Worm (Caenorhabditis elegans) whole organism, early embryonic: Measurements from ENCODE around the gene nlf-1.

Experiments
- B0310.2 ChIP-seq: sonication (generic microtip); optimal IDR thresholded peaks from 2 replicates; lab custom pipeline; 2016; ENCODE audit warnings: mild to moderate bottlenecking, missing genetic modification characterization, missing compliant biosample characterization
- F13C5.2 ChIP-seq: sonication (generic microtip); optimal IDR thresholded peaks from 2 replicates; lab custom pipeline; 2017; ENCODE audit warnings: mild to moderate bottlenecking, missing genetic modification characterization, inconsistent platforms, missing compliant biosample characterization
- aly-1 ChIP-seq: sonication (generic microtip); optimal IDR thresholded peaks from 2 replicates; lab custom pipeline; 2016; ENCODE audit warnings: missing genetic modification characterization, missing compliant biosample characterization
- ama-1 ChIP-seq: fragments of 150-350 bp; optimal IDR thresholded peaks from 2 replicates; lab custom pipeline; 2014
- ceh-13 ChIP-seq: fragments of 200-800 bp; sonication (Bioruptor generic); optimal IDR thresholded peaks from 2 replicates; lab custom pipeline; 2018; ENCODE audit warnings: mild to moderate bottlenecking, missing genetic modification characterization, missing compliant biosample characterization
- ceh-36 ChIP-seq: sonication (generic microtip); optimal IDR thresholded peaks from 2 replicates; lab custom pipeline; 2016; ENCODE audit warnings: missing genetic modification characterization, inconsistent platforms, missing compliant biosample characterization
- ets-7 ChIP-seq: sonication (generic microtip); optimal IDR thresholded peaks from 2 replicates; lab custom pipeline; 2016; ENCODE audit warnings: missing genotype, missing genetic modification characterization, missing compliant biosample characterization
- flt-1 ChIP-seq: fragments of 200-800 bp; sonication (Bioruptor generic); IDR thresholded peaks from 2 replicates; pipeline ENCODE4 v1.3.6; 2022; ENCODE audit warnings: missing genetic modification characterization, missing compliant biosample characterization
- hmbx-1 ChIP-seq: sonication (generic microtip); optimal IDR thresholded peaks from 2 replicates; lab custom pipeline; 2016; ENCODE audit warnings: mild to moderate bottlenecking, missing genetic modification characterization, missing compliant biosample characterization
- hmg-4 ChIP-seq: fragments of 200-800 bp; sonication (Bioruptor generic); optimal IDR thresholded peaks from 2 replicates; lab custom pipeline; 2018; ENCODE audit warnings: mild to moderate bottlenecking, missing genetic modification characterization, missing compliant biosample characterization
- hnd-1 ChIP-seq: sonication (generic microtip); optimal IDR thresholded peaks from 2 replicates; lab custom pipeline; 2016; ENCODE audit warnings: missing genetic modification characterization, missing compliant biosample characterization
- pes-1 ChIP-seq: fragments of 200-800 bp; sonication (Bioruptor generic); IDR thresholded peaks from 2 replicates; pipeline ENCODE4 v1.3.6; 2022; ENCODE audit warnings: missing genetic modification reagents, missing genetic modification characterization, missing compliant biosample characterization
- scrt-1 ChIP-seq: fragments of 200-800 bp; sonication (Bioruptor generic); IDR thresholded peaks from 2 replicates; pipeline ENCODE4 v1.3.6; 2022; ENCODE audit warnings: missing genetic modification characterization, missing compliant biosample characterization
- sea-1 ChIP-seq: fragments of 200-800 bp; sonication (Bioruptor generic); conservative IDR thresholded peaks from 2 replicates; pipeline ENCODE4 v1.3.6; 2022; ENCODE audit warnings: missing genetic modification characterization, missing compliant biosample characterization
- tbx-11 ChIP-seq: fragments of 200-800 bp; sonication (Bioruptor generic); IDR thresholded peaks from 2 replicates; pipeline ENCODE4 v1.3.6; 2022; ENCODE audit warnings: missing genetic modification characterization, missing compliant biosample characterization
- tbx-37 ChIP-seq: fragments of 200-800 bp; sonication (Bioruptor generic); conservative IDR thresholded peaks from 2 replicates; pipeline ENCODE4 v1.3.6; 2022; ENCODE audit warnings: missing genetic modification reagents, missing genetic modification characterization, missing compliant biosample characterization
- tra-4 ChIP-seq: sonication (generic microtip); optimal IDR thresholded peaks from 2 replicates; lab custom pipeline; 2017; ENCODE audit warnings: missing genetic modification characterization, missing compliant biosample characterization

Gene nlf-1

DNA sequence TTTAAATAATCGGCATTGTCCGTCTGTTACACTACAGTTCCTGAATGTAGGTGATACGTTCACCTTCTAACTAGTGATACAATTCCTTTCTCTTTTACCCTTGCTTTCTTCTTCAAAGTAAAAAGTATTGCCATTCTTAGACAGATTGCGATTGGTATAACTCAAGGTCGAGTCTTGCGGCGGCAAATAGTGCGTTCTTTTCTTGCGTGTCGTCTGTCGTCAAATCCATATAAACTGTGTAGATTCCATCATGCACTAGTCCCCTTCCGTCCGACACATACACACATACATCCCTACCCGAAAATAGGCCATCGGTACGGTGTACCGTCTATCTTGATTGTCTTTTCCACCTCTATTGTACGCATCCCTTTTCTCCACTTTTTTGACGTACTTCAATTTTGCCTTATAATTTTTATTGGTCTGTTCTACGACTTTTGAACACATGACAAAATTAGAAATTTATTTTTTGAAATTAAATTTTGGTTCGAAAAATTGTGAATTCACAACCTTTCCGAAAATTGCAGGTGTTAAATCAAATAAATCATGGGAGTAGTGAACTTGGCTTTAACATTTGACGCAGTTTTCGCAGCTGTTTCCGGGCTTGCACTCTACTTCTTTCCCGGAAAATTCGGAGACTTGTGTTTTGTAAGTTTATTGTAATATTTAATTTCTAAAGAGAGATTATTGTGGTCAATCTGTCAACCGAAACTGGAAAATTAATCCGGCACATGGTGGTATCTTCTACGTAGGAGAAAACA is 36.9 kb downstream of the nlf-1 start, which contains the start of gene C44C1.1:
Gene C44C1.1, plus strand, starts transcription at position 525 of the 758 bp plus-strand sequence.
- no peak for TF ChIP-seq ets-7
- TF ChIP-seq F13C5.2 (tag; lab: Kevin White, UChicago) = no peak
- TF ChIP-seq aly-1 (tag; lab: Kevin White, UChicago) = no peak
- no peak for TF ChIP-seq scrt-1 (GFP tag; lab: Robert Waterston, UW)
- no peak for TF ChIP-seq B0310.2
- TF ChIP-seq ceh-13 (GFP tag; lab: Kevin White, UChicago) = no peak
- TF ChIP-seq tra-4 (tag; lab: Kevin White, UChicago) = no peak

DNA sequence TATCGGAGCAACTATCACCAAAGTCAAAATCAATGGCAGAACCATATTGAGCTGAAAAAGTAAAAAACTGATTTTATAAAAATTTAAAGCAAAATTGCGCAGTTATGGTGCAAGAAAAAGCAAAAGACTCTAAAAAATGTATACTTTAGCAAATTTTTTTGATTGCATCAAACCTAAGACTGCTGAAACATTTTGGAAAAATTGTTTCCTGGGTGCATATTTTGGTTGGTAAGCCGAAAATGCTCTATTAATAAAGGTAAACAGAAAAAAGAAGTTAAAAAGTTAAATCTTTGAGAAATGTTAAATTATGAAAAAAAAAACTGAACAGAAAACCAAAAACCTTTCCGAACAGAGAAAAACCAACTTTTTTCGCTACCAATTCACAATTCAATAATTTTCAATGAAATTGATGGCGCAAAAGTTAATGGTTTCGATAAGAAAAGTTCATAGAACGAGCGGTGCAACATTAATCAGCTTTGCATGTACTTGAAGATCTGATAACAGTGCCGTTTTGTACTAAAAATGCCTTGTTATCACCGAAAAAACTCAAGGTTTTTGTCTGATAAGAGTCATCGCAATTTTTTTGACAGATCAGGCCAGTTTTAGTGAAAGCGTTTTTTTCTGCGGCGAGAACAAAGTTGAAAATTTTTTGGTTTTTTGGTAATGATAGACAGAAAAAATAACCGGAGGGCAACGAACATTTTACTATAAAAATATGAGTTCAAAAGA is 39.2 kb downstream of the nlf-1 start, which contains the start of gene abhd-3.2:
Gene abhd-3.2, minus strand, starts transcription at position 51 of the 729 bp plus-strand sequence.
- no peak for TF ChIP-seq aly-1 (tag; lab: Kevin White, UChicago)
- TF ChIP-seq flt-1 = no peak

DNA sequence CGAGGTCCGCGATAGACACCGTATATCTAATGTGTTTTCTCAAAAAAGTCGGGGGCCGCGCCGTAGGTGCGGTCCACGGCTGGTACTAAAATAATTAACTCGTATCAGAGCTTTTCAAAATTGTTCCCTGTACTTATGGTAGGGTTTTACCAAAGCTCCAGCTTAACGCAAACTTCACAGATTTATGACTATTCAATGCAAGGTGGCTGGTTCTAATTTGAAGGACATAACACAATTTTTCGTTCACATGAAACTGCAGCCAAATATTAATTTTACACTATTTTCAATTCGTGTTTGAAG is 42.2 kb downstream of the nlf-1 start:
- TF ChIP-seq ceh-13 (GFP tag; lab: Kevin White, UChicago) (no peak), aly-1 (tag; lab: Kevin White, UChicago) (no peak), F13C5.2 (tag; lab: Kevin White, UChicago) (no peak), flt-1 (no peak), ceh-36 (tag; lab: Kevin White, UChicago) (no peak), ets-7 (no peak), B0310.2 (no peak), hmbx-1 (tag; lab: Kevin White, UChicago) (no peak), hmg-4 (GFP tag; lab: Kevin White, UChicago) (no peak), ama-1 (lab: Kevin White, UChicago) (no peak), scrt-1 (GFP tag; lab: Robert Waterston, UW) (no peak), tra-4 (tag; lab: Kevin White, UChicago) (no peak), hnd-1 (no peak), pes-1 (GFP tag; lab: Robert Waterston, UW) (no peak), tbx-11 (GFP tag; lab: Robert Waterston, UW) (no peak), tbx-37 (GFP tag; lab: Robert Waterston, UW) (no peak)

DNA sequence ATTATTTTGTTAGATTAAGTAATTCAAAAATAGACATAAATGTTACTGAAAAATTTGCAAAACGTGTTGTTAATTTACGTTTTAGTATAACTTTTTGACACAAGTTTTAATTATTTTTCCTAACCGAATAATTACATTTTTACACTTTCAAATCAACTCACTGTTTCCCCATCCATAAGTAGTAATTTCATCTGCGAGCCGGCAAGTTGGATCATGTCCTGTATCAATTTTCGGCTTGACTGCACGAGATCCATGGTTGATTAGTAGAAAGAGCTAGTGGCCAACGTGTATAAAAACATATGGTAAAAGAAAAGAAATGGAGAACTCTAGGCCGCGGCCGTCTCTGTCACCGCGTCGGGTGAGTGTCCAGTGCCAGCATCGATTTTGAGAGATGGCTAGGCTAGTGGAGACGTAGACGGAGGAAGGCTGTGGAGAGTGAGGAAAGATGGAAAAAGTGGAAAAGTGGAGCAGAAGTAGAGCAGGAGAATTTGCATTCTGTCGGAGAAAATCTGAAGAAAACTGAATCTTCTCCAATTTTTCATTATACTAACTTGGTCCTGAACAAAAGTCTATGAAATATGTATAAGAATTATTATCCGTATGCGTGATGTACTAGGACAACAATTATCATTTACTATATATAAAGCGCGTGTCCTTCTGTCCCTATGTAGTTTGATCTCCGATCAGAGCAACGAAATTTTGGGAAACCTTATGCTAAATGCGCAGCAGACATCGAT is 42.7 kb downstream of the nlf-1 start, which contains the start of gene vps-45:
Gene vps-45, minus strand, starts transcription at position 350 of the 737 bp plus-strand sequence.
- peak; percentile 45 for TF ChIP-seq hmg-4 (GFP tag; lab: Kevin White, UChicago)
- no peak for TF ChIP-seq tbx-11 (GFP tag; lab: Robert Waterston, UW)
- TF ChIP-seq ceh-13 (GFP tag; lab: Kevin White, UChicago) = no peak
- TF ChIP-seq ceh-36 (tag; lab: Kevin White, UChicago) = no peak
- TF ChIP-seq B0310.2 = no peak
- TF ChIP-seq F13C5.2 (tag; lab: Kevin White, UChicago) = peak; percentile 7
- TF ChIP-seq tra-4 (tag; lab: Kevin White, UChicago) = no peak
- no peak for TF ChIP-seq hnd-1
- TF ChIP-seq pes-1 (GFP tag; lab: Robert Waterston, UW) = no peak
- TF ChIP-seq hmbx-1 (tag; lab: Kevin White, UChicago) = no peak
- no peak for TF ChIP-seq scrt-1 (GFP tag; lab: Robert Waterston, UW)
- no peak for TF ChIP-seq tbx-37 (GFP tag; lab: Robert Waterston, UW)
- TF ChIP-seq ama-1 (lab: Kevin White, UChicago) = no peak
- TF ChIP-seq aly-1 (tag; lab: Kevin White, UChicago) = no peak
- no peak for TF ChIP-seq flt-1

DNA sequence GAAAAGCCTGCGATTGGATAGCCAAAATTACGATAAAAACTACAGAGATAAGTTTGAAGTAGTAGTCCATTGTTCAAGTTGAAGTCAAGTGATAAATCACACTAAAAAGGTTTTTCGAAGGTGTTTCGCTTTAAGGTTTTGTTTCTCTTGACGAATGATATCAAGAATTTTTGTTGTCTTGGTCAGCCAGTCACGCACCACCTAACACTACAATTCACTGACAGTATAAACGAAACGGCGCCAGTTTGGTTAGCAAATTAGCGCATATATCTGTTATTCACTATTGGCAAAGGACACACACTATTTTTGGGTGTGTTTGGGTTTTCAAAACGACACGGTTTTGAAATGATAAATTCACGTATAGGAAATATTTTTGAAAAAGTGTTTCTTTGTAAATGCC is 47.3 kb downstream of the nlf-1 start, which contains the start of gene C44C1.6:
Gene C44C1.6, minus strand, starts transcription at position 199 of the 400 bp plus-strand sequence.
- TF ChIP-seq pes-1 (GFP tag; lab: Robert Waterston, UW) (no peak), B0310.2 (no peak), hnd-1 (no peak), ceh-13 (GFP tag; lab: Kevin White, UChicago) (no peak), ceh-36 (tag; lab: Kevin White, UChicago) (no peak), ama-1 (lab: Kevin White, UChicago) (no peak), ets-7 (no peak), tbx-11 (GFP tag; lab: Robert Waterston, UW) (no peak), flt-1 (no peak)

DNA sequence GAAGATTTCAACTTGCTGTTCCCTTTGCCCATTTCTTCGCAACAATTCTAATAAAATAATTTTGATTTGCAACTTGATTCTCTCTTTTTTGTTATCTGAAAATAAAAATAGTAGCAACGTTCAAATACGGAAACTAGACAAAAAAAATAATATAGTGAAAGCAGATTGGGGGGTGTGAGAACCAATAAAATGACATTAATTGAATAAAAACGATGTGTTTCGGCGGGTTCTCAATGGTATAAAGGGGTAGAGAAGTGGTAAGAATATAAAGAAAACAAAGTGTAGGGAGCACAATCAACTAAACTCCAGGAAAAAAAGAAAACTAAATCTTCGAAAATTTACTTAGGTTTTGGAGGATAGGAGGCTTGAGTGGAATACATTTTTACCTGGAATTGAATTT is 54.2 kb downstream of the nlf-1 start, which contains the start of gene ncs-1:
Gene ncs-1, minus strand, starts transcription at position 101 of the 400 bp plus-strand sequence.
- TF ChIP-seq tra-4 (tag; lab: Kevin White, UChicago) (no peak), aly-1 (tag; lab: Kevin White, UChicago) (no peak), scrt-1 (GFP tag; lab: Robert Waterston, UW) (no peak), tbx-37 (GFP tag; lab: Robert Waterston, UW) (no peak), F13C5.2 (tag; lab: Kevin White, UChicago) (no peak), ceh-13 (GFP tag; lab: Kevin White, UChicago) (no peak), ceh-36 (tag; lab: Kevin White, UChicago) (no peak), ama-1 (lab: Kevin White, UChicago) (no peak), B0310.2 (no peak), hnd-1 (no peak), tbx-11 (GFP tag; lab: Robert Waterston, UW) (no peak), ets-7 (no peak), hmbx-1 (tag; lab: Kevin White, UChicago) (no peak), pes-1 (GFP tag; lab: Robert Waterston, UW) (no peak), sea-1 (GFP tag; lab: Robert Waterston, UW) (no peak)
